Fruit fly (Drosophila melanogaster): ENCODE data around the gene CG11722.

The CG11722 gene

DNA sequence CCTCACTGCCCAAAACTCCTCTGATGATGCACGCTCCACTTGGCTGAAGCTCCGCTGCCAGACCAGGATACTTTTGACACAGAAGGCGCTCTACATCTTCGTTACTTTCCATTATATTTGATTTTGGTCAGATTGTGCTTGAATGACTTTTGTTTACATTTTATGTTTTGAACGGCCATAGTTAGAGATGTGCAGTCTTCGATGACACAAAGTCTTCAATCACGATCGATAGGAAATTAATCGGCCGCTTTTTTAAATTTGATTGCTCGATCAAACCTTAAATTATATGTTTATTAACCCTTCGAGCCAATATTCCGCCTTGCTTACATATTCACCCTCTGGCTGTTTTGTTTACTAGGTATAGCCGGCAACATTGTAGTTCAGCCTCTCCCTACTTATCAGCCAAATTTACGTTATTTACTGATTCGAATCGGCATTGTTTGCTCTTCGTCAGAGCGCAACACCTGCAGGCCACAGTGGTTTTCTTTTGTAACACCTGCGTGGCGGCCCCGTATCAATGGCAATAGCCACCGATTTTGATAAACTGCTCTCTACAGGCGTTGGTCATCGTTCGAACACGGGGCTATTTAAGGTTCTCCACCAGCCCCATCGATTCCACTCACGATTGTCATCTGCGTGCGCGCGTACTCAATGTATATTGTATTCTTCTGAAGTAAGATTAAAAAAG, 7.5 kb upstream of the CG11722 start, which contains the start of the genes Fancl and Npc2e:
Gene Fancl, minus strand, starts transcription at position 175 of the 688 bp plus-strand sequence.
Gene Npc2e, plus strand, starts transcription at position 638 of the 688 bp plus-strand sequence.
- TF ChIP-seq Dll (GFP tag; IDR thresholded peaks at IDR 0.05; ENCODE audit: partially characterized antibody) (peak; percentile 67; the same call in 3 of the 4 replicates), CG3163 (GFP tag; optimal IDR thresholded peaks at IDR 0.05) (no peak), CG12071 (GFP tag; optimal IDR thresholded peaks at IDR 0.05) (no peak), Hey (tag; optimal IDR thresholded peaks at IDR 0.05) (peak; percentile 54), Six4 (GFP tag; optimal IDR thresholded peaks at IDR 0.05) (no peak), Bdp1 (GFP tag; optimal IDR thresholded peaks at IDR 0.05) (no peak), CG1603 (tag; optimal IDR thresholded peaks at IDR 0.05) (no peak), CG1233 (GFP tag; optimal IDR thresholded peaks at IDR 0.05) (no peak), Dref (GFP tag; IDR thresholded peaks at IDR 0.05) (peak; percentile 69), caup (GFP tag; optimal IDR thresholded peaks at IDR 0.05; ENCODE audit: severe bottlenecking) (no peak), jumu (GFP tag; optimal IDR thresholded peaks at IDR 0.05) (no peak), BEAF-32 (GFP tag; optimal IDR thresholded peaks at IDR 0.05) (peak; percentile 45), CG13287 (GFP tag; IDR thresholded peaks at IDR 0.05; ENCODE audit: partially characterized antibody) (peak; percentile 68), fd3F (GFP tag; optimal IDR thresholded peaks at IDR 0.05) (no peak), HmgD (GFP tag; optimal IDR thresholded peaks at IDR 0.05) (peak; percentile 1), usp (GFP tag; optimal IDR thresholded peaks at IDR 0.05) (no peak), pan (optimal IDR thresholded peaks at IDR 0.05) (no peak), pan (GFP tag; optimal IDR thresholded peaks at IDR 0.05 in 1 of 2, IDR thresholded peaks at IDR 0.05 in 1 of 2) (no peak), Sry-δ (GFP tag; optimal IDR thresholded peaks at IDR 0.05) (peak; percentile 79), amos (GFP tag; IDR thresholded peaks at IDR 0.05; ENCODE audit: partially characterized antibody) (0 out of 2 replicates have a peak, but pooled peaks have one; percentile 24), CG15479 (GFP tag; optimal IDR thresholded peaks at IDR 0.05) (no peak), CG10209 (GFP tag; optimal IDR thresholded peaks at IDR 0.05) (no peak), Adf1 (GFP tag; IDR thresholded peaks at IDR 0.05) (no peak), sens (GFP tag) (peak; percentile 16), CG12744 (GFP tag; optimal IDR thresholded peaks at IDR 0.05) (no peak), ranshi (GFP tag; IDR thresholded peaks at IDR 0.05) (0 out of 2 replicates have a peak, but pooled peaks have one; percentile 20), sug (tag; optimal IDR thresholded peaks at IDR 0.05) (no peak), CG12659 (GFP tag; optimal IDR thresholded peaks at IDR 0.05) (no peak), Side (GFP tag; optimal IDR thresholded peaks at IDR 0.05) (no peak), phol (tag; optimal IDR thresholded peaks at IDR 0.05) (peak; percentile 80), GATAe (GFP tag; conservative IDR thresholded peaks at IDR 0.05) (no peak), CG18262 (tag; optimal IDR thresholded peaks at IDR 0.05) (no peak), CG6765 (GFP tag; optimal IDR thresholded peaks at IDR 0.05) (no peak), CG9727 (GFP tag; optimal IDR thresholded peaks at IDR 0.05) (no peak), Dp (GFP tag; optimal IDR thresholded peaks at IDR 0.05) (peak; percentile 84), Hsf (GFP tag; optimal IDR thresholded peaks at IDR 0.05) (no peak), ab (GFP tag; optimal IDR thresholded peaks at IDR 0.05) (no peak), Bgb (GFP tag; IDR thresholded peaks at IDR 0.05; ENCODE audit: partially characterized antibody) (peak; percentile 30; the same call in 1 of the 2 replicates), CG11093 (GFP tag; IDR thresholded peaks at IDR 0.05) (no peak), nerfin-2 (GFP tag; IDR thresholded peaks at IDR 0.05; ENCODE audit: partially characterized antibody) (peak; percentile 46; the same call in 1 of the 2 replicates), gt (GFP tag; IDR thresholded peaks at IDR 0.05) (no peak), eve (GFP tag; optimal IDR thresholded peaks at IDR 0.05) (no peak), chinmo (GFP tag; IDR thresholded peaks at IDR 0.05; ENCODE audit: partially characterized antibody) (no peak), CG10654 (GFP tag; optimal IDR thresholded peaks at IDR 0.05) (no peak), Med (GFP tag) (peak; percentile 2), CG1602 (GFP tag; optimal IDR thresholded peaks at IDR 0.05) (no peak), Ada2b (GFP tag; IDR thresholded peaks at IDR 0.05) (no peak), Optix (GFP tag; IDR thresholded peaks at IDR 0.05) (no peak), exex (tag; optimal IDR thresholded peaks at IDR 0.05) (peak; percentile 16), kah (GFP tag; optimal IDR thresholded peaks at IDR 0.05) (no peak)

Data from whole organism, embryonic.